Worm (Caenorhabditis elegans) whole organism, mixed stage, embryonic: ENCODE measurements around the gene C11G6.2.

Source experiments
- M03D4.4 ChIP-seq: sonication (generic microtip); optimal IDR thresholded peaks from 2 replicates; lab custom pipeline; 2017; ENCODE audit warnings: mild to moderate bottlenecking, missing genetic modification characterization, missing compliant biosample characterization
- bed-3 ChIP-seq: fragments of 200-800 bp; sonication (Bioruptor generic); optimal IDR thresholded peaks from 3 replicates; lab custom pipeline; 2018; ENCODE audit warnings: mild to moderate bottlenecking, missing genetic modification characterization, moderate library complexity, missing compliant biosample characterization
- ceh-39 ChIP-seq: fragments of 150-350 bp; optimal IDR thresholded peaks from 2 replicates; lab custom pipeline; 2014; ENCODE audit warnings: missing biosample characterization, missing genetic modification characterization
- ceh-43 ChIP-seq: fragments of 200-800 bp; sonication (Bioruptor generic); optimal IDR thresholded peaks from 2 replicates; lab custom pipeline; 2018; ENCODE audit warnings: mild to moderate bottlenecking, missing genetic modification characterization, moderate library complexity, missing compliant biosample characterization
- ceh-83 ChIP-seq: fragments of 200-800 bp; sonication (Bioruptor generic); optimal IDR thresholded peaks from 2 replicates; lab custom pipeline; 2018; ENCODE audit warnings: mild to moderate bottlenecking, missing genetic modification characterization, missing compliant biosample characterization
- ces-1 ChIP-seq: fragments of 150-350 bp; optimal IDR thresholded peaks from 2 replicates; lab custom pipeline; 2014; ENCODE audit warnings: missing biosample characterization, missing genetic modification reagents, missing genetic modification characterization
- drap-1 ChIP-seq: fragments of 200-800 bp; sonication (Bioruptor generic); optimal IDR thresholded peaks from 3 replicates; lab custom pipeline; 2018; ENCODE audit warnings: mild to moderate bottlenecking, missing genetic modification characterization, missing compliant biosample characterization
- elt-3 ChIP-seq: fragments of 150-350 bp; optimal IDR thresholded peaks from 2 replicates; lab custom pipeline; 2014; ENCODE audit warnings: missing biosample characterization, missing genetic modification characterization
- ham-2 ChIP-seq: fragments of 200-800 bp; sonication (Bioruptor generic); optimal IDR thresholded peaks from 2 replicates; lab custom pipeline; 2018; ENCODE audit warnings: mild to moderate bottlenecking, missing genetic modification characterization, missing compliant biosample characterization
- hlh-1 ChIP-seq: fragments of 150-350 bp; optimal IDR thresholded peaks from 2 replicates; lab custom pipeline; 2014; ENCODE audit warnings: missing biosample characterization, missing genetic modification reagents, missing genetic modification characterization
- lin-13 ChIP-seq: fragments of 150-350 bp; optimal IDR thresholded peaks from 2 replicates; lab custom pipeline; 2014; ENCODE audit warnings: missing biosample characterization, missing genetic modification characterization
- lin-32 ChIP-seq: fragments of 200-800 bp; sonication (Bioruptor generic); optimal IDR thresholded peaks from 2 replicates; lab custom pipeline; 2018; ENCODE audit warnings: mild to moderate bottlenecking, missing genetic modification characterization, missing compliant biosample characterization
- mab-5 ChIP-seq: fragments of 150-350 bp; optimal IDR thresholded peaks from 2 replicates; lab custom pipeline; 2014; ENCODE audit warnings: missing biosample characterization, missing genetic modification characterization
- mep-1 ChIP-seq: fragments of 150-350 bp; optimal IDR thresholded peaks from 2 replicates; lab custom pipeline; 2017; ENCODE audit warnings: missing biosample characterization, missing genetic modification reagents, missing genetic modification characterization, inconsistent platforms
- mls-2 ChIP-seq: sonication (generic microtip); optimal IDR thresholded peaks from 2 replicates; lab custom pipeline; 2016; ENCODE audit warnings: mild to moderate bottlenecking, missing genetic modification characterization, moderate library complexity, missing compliant biosample characterization
- nhr-12 ChIP-seq: fragments of 150-350 bp; optimal IDR thresholded peaks from 2 replicates; lab custom pipeline; 2014; ENCODE audit warnings: missing biosample characterization, missing genetic modification characterization
- nhr-2 ChIP-seq: fragments of 150-350 bp; optimal IDR thresholded peaks from 2 replicates; lab custom pipeline; 2014; ENCODE audit warnings: missing biosample characterization, missing genetic modification characterization
- nhr-237 ChIP-seq: fragments of 150-350 bp; optimal IDR thresholded peaks from 2 replicates; lab custom pipeline; 2014; ENCODE audit warnings: missing biosample characterization, missing genetic modification characterization
- nhr-28 ChIP-seq: fragments of 150-350 bp; optimal IDR thresholded peaks from 2 replicates; lab custom pipeline; 2014; ENCODE audit warnings: missing biosample characterization, missing genetic modification characterization
- nhr-76 ChIP-seq: sonication (generic microtip); optimal IDR thresholded peaks from 2 replicates; lab custom pipeline; 2017; ENCODE audit warnings: missing biosample characterization, missing genetic modification characterization
- pha-4 ChIP-seq: fragments of 150-350 bp; optimal IDR thresholded peaks from 2 replicates; lab custom pipeline; 2018; ENCODE audit warnings: missing biosample characterization, missing genetic modification reagents, missing genetic modification characterization
- snpc-4 ChIP-seq: fragments of 150-350 bp; optimal IDR thresholded peaks from 2 replicates; lab custom pipeline; 2014; ENCODE audit warnings: missing biosample characterization, missing genetic modification characterization
- sptf-1 ChIP-seq: sonication (generic microtip); optimal IDR thresholded peaks from 2 replicates; lab custom pipeline; 2017; ENCODE audit warnings: mild to moderate bottlenecking, missing genetic modification characterization, moderate library complexity, missing compliant biosample characterization
- unc-120 ChIP-seq: sonication (generic microtip); optimal IDR thresholded peaks from 2 replicates; lab custom pipeline; 2017; ENCODE audit warnings: missing genetic modification characterization, missing compliant biosample characterization; ENCODE audit not compliant: poor library complexity, severe bottlenecking
- unc-39 ChIP-seq: fragments of 150-350 bp; optimal IDR thresholded peaks from 2 replicates; lab custom pipeline; 2014; ENCODE audit warnings: missing biosample characterization, missing genetic modification characterization
- unc-62 ChIP-seq: fragments of 150-350 bp; optimal IDR thresholded peaks from 2 replicates; lab custom pipeline; 2014; ENCODE audit warnings: missing biosample characterization, missing genetic modification reagents, missing genetic modification characterization
- zip-8 ChIP-seq: fragments of 150-350 bp; optimal IDR thresholded peaks from 2 replicates; lab custom pipeline; 2014; ENCODE audit warnings: missing biosample characterization, missing genetic modification characterization

The C11G6.2 gene

DNA sequence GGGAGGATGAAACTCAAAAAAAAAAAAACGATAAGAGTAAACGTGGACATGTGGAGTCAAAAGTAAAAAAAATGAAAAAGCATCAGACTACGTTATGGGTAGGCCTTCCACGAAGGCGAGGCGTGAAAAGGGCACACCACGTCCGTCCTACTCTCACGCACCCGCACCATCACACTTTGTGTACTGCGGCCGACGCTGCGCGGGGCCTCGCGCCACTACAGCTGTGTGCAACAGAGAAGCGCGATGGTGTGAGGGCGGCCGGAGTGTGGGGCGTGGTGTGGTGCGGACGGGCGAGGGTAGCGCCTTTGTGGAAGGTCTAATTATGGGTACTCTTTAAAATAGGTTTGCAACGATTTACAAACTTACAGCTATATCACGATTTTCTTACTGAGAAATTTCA, 10.2 kb upstream of the C11G6.2 start:
- TF ChIP-seq ces-1 (no peak), nhr-237 (tag; lab: Kevin White, UChicago) (no peak), ham-2 (no peak), mep-1 (tag; lab: Kevin White, UChicago) (no peak)

DNA sequence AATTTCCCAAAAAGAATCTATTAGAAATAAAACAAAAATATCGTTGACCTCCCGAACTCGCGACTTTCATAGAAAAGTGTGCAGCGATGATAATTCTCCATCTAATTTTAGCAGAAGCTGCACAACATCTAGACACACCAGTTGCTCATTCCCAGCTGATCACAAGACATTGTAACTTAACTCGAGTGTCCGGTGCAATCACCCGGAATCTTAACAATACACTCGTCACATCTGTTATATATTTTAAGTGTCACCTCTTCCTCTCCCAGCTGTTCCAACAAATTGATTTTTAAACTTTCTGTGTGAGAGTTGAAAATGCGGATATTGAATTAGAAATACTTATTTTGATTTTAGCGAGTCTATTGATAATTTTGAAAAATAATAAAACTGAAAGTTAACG, 7.1 kb upstream of the C11G6.2 start:
- TF ChIP-seq hlh-1 (tag; lab: Kevin White, UChicago) (peak; percentile 85), lin-13 (no peak), bed-3 (GFP tag; lab: Kevin White, UChicago) (no peak)

DNA sequence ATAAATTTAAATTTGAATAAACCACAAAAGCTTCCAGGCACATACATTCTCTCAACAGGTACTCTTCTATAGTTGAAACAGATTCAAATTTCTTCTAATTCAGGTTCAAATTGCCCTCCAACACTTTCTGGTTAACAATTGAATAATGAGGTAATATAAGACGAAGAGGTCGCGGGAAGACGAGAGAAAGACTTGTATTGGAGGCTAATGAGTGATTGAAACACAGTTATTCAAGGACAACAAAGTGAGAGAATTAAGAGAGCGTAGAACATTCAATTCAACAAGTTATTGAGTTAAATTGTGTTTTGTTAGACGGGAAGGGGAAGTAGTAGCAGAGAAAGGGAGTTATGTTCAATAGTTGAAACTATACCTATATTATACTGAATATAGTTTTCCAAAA, 6.6 kb upstream of the C11G6.2 start:
- TF ChIP-seq mab-5 (tag; lab: Kevin White, UChicago) (no peak), lin-32 (no peak), drap-1 (GFP tag; lab: Kevin White, UChicago) (no peak), mls-2 (no peak), ces-1 (peak; percentile 45), snpc-4 (tag; lab: Kevin White, UChicago) (no peak)

ce11 chrX:16324222-16324621, 4.2 kb upstream of the C11G6.2 start:
- TF ChIP-seq nhr-12 (tag; lab: Kevin White, UChicago), result no peak
- no peak for TF ChIP-seq ceh-83 (GFP tag; lab: Kevin White, UChicago)
- no peak for TF ChIP-seq snpc-4 (tag; lab: Kevin White, UChicago)
- no peak for TF ChIP-seq nhr-2 (tag; lab: Kevin White, UChicago)
- TF ChIP-seq mls-2, result no peak
- no peak for TF ChIP-seq ces-1

- TF ChIP-seq zip-8 (tag; lab: Kevin White, UChicago) (peak; percentile 8), nhr-12 (tag; lab: Kevin White, UChicago) (no peak)
These were observed 1.2 kb upstream of the C11G6.2 start for ce11 chrX:16327229-16327628.

- TF ChIP-seq ces-1, result no peak
- no peak for TF ChIP-seq M03D4.4 (tag; lab: Kevin White, UChicago)
- TF ChIP-seq sptf-1 (tag; lab: Kevin White, UChicago), result no peak
- TF ChIP-seq pha-4, result no peak
- TF ChIP-seq snpc-4 (tag; lab: Kevin White, UChicago), result no peak
- no peak for TF ChIP-seq zip-8 (tag; lab: Kevin White, UChicago)
- TF ChIP-seq ceh-83 (GFP tag; lab: Kevin White, UChicago), result no peak
- no peak for TF ChIP-seq nhr-12 (tag; lab: Kevin White, UChicago)
- no peak for TF ChIP-seq hlh-1 (tag; lab: Kevin White, UChicago)
These were observed 3.0 kb downstream of the C11G6.2 start for ce11 chrX:16331425-16331824.

DNA sequence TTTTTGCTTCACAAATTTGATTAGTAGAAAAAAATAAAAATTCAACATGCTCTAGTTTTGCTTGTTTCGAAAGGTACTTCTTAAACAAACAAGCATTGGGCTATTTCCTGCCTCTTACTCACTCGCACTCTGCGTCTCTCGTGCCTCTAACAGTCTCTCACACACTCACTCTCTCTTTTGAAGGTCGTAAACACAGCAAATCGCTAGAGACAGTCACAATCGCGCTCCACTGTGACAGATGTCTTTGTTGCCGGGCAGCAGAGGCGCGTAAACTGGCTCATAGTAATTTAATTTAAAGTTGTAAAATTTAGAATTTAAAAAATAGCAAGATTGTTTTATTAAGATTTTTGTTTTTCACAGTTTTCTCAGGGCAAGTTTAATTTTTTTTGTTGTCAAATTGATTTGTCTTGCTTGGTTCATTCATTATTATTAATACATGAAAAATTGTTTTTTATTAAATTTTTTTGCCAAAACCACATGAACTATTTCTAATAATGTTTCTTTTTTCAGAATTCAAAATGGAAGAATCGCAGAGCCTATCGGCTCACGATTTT, 3.6 kb downstream of the C11G6.2 start, which contains the start of gene taf-3:
Gene taf-3, plus strand, starts transcription at position 504 of the 554 bp plus-strand sequence.
- TF ChIP-seq elt-3 (no peak), nhr-28 (tag; lab: Kevin White, UChicago) (no peak), lin-32 (no peak), unc-62 (GFP tag; lab: Kevin White, UChicago) (peak; percentile 54), ceh-39 (tag; lab: Kevin White, UChicago) (no peak), pha-4 (peak; percentile 94), zip-8 (tag; lab: Kevin White, UChicago) (no peak), nhr-2 (tag; lab: Kevin White, UChicago) (peak; percentile 15), mls-2 (no peak), ces-1 (peak; percentile 64), mab-5 (tag; lab: Kevin White, UChicago) (no peak), nhr-237 (tag; lab: Kevin White, UChicago) (no peak), unc-39 (tag; lab: Kevin White, UChicago) (no peak), mep-1 (tag; lab: Kevin White, UChicago) (peak; percentile 74), nhr-76 (tag; lab: Kevin White, UChicago) (no peak), ceh-43 (no peak), drap-1 (GFP tag; lab: Kevin White, UChicago) (no peak), hlh-1 (tag; lab: Kevin White, UChicago) (peak; percentile 71), ham-2 (peak; percentile 56), unc-120 (tag; lab: Kevin White, UChicago) (no peak), lin-13 (no peak)
